Worm (Caenorhabditis elegans) whole organism, late embryonic: ENCODE results near the gene R155.5.

Source experiments
- dmd-4 ChIP-seq: sonication (generic microtip); optimal IDR thresholded peaks from 2 replicates; lab custom pipeline; 2016; ENCODE audit warnings: borderline replicate concordance, missing genetic modification characterization, missing compliant biosample characterization
- elt-2 ChIP-seq: sonication (generic microtip); optimal IDR thresholded peaks from 2 replicates; lab custom pipeline; 2016; ENCODE audit warnings: missing genetic modification reagents, missing genetic modification characterization, missing compliant biosample characterization
- nfya-1 ChIP-seq: sonication (generic microtip); optimal IDR thresholded peaks from 2 replicates; lab custom pipeline; 2017; ENCODE audit warnings: missing genetic modification characterization, mild to moderate bottlenecking, missing compliant biosample characterization, antibody characterized with exemption, moderate library complexity
- nhr-11 ChIP-seq: fragments of 150-350 bp; optimal IDR thresholded peaks from 2 replicates; lab custom pipeline; 2014; ENCODE audit warnings: missing biosample characterization, missing genetic modification characterization
- pha-4 ChIP-seq: fragments of 150-350 bp; optimal IDR thresholded peaks from 2 replicates; lab custom pipeline; 2018; ENCODE audit warnings: missing biosample characterization, missing genetic modification reagents, missing genetic modification characterization
- pqm-1 ChIP-seq: sonication (generic microtip); optimal IDR thresholded peaks from 2 replicates; lab custom pipeline; 2016; ENCODE audit warnings: missing genetic modification characterization, missing compliant biosample characterization
- ref-2 ChIP-seq: sonication (generic microtip); optimal IDR thresholded peaks from 2 replicates; lab custom pipeline; 2016; ENCODE audit warnings: missing genetic modification characterization, missing compliant biosample characterization
- tbx-2 ChIP-seq: sonication (generic microtip); optimal IDR thresholded peaks from 2 replicates; lab custom pipeline; 2016; ENCODE audit warnings: missing genetic modification characterization, missing compliant biosample characterization
- unc-42 ChIP-seq: sonication (generic microtip); optimal IDR thresholded peaks from 2 replicates; lab custom pipeline; 2016; ENCODE audit warnings: missing genotype, missing genetic modification characterization, missing compliant biosample characterization
- unc-55 ChIP-seq: sonication (generic microtip); optimal IDR thresholded peaks from 2 replicates; lab custom pipeline; 2017; ENCODE audit warnings: missing biosample characterization, missing genetic modification reagents, missing genetic modification characterization
- unc-86 ChIP-seq: sonication (generic microtip); optimal IDR thresholded peaks from 2 replicates; lab custom pipeline; 2016; ENCODE audit warnings: missing genetic modification characterization, missing compliant biosample characterization

- TF ChIP-seq unc-55 (GFP tag; lab: Kevin White, UChicago) (no peak), tbx-2 (tag; lab: Kevin White, UChicago) (no peak), elt-2 (tag; lab: Kevin White, UChicago) (no peak), pqm-1 (tag; lab: Kevin White, UChicago) (no peak), nhr-11 (tag; lab: Kevin White, UChicago) (no peak), ref-2 (tag; lab: Kevin White, UChicago) (peak; percentile 21), dmd-4 (tag; lab: Kevin White, UChicago) (no peak), unc-86 (tag; lab: Kevin White, UChicago) (no peak), pha-4 (tag; lab: Kevin White, UChicago) (no peak), nfya-1 (tag; lab: Kevin White, UChicago) (no peak), unc-42 (no peak)
Measured at ce11 chrIII:1928741-1929499, 41.4 kb downstream of the R155.5 start.
